Worm (Caenorhabditis elegans) whole organism, L3 larva: ENCODE results near the gene C34F11.5.

Source experiments
- R02D3.7 ChIP-seq: fragments of 150-350 bp; optimal IDR thresholded peaks from 2 replicates; lab custom pipeline; 2014; ENCODE audit warnings: missing biosample characterization, missing genetic modification characterization
- ama-1 ChIP-seq: fragments of 150-350 bp; optimal IDR thresholded peaks from 2 replicates; lab custom pipeline; 2018
- fos-1 ChIP-seq: fragments of 150-350 bp; optimal IDR thresholded peaks from 2 replicates; lab custom pipeline; 2014; ENCODE audit warnings: missing biosample characterization, missing genetic modification characterization
- nhr-11 ChIP-seq: fragments of 150-350 bp; optimal IDR thresholded peaks from 2 replicates; lab custom pipeline; 2014; ENCODE audit warnings: missing biosample characterization, missing genetic modification characterization
- nhr-77 ChIP-seq: fragments of 150-350 bp; optimal IDR thresholded peaks from 2 replicates; lab custom pipeline; 2014; ENCODE audit warnings: missing biosample characterization, missing genetic modification characterization
- skn-1 ChIP-seq: fragments of 150-350 bp; optimal IDR thresholded peaks from 2 replicates; lab custom pipeline; 2014; ENCODE audit warnings: missing biosample characterization, missing genetic modification characterization
- tbx-2 ChIP-seq: sonication (generic microtip); optimal IDR thresholded peaks from 2 replicates; lab custom pipeline; 2016; ENCODE audit warnings: mild to moderate bottlenecking, missing genetic modification characterization, missing compliant biosample characterization
- unc-39 ChIP-seq: sonication (generic microtip); optimal IDR thresholded peaks from 4 replicates; lab custom pipeline; 2017; ENCODE audit warnings: missing biosample characterization, missing genetic modification characterization

- no peak for TF ChIP-seq nhr-11 (tag; lab: Kevin White, UChicago)
- no peak for TF ChIP-seq fos-1 (tag; lab: Kevin White, UChicago)
- peak; percentile 39 for TF ChIP-seq ama-1 (lab: Kevin White, UChicago)
- TF ChIP-seq R02D3.7 (tag; lab: Kevin White, UChicago), result no peak
- TF ChIP-seq unc-39, result no peak
- TF ChIP-seq skn-1 (tag; lab: Kevin White, UChicago), result peak; percentile 75
- TF ChIP-seq tbx-2 (tag; lab: Kevin White, UChicago), result no peak
- TF ChIP-seq nhr-77 (tag; lab: Kevin White, UChicago), result no peak
These were observed 13.2 kb upstream of the C34F11.5 start for ce11 chrII:5182451-5182850.
